Fruit fly (Drosophila melanogaster) whole organism, prepupa: ENCODE results near the gene Oatp33Ea.

ENCODE experiments used
- Blimp-1 ChIP-seq: fragments of 200-800 bp; sonication (Bioruptor generic); optimal IDR thresholded peaks from 3 replicates; lab custom pipeline; 2017; ENCODE audit warnings: missing biosample characterization, missing genetic modification characterization, mild to moderate bottlenecking, moderate library complexity, missing genetic modification reagents
- CG10631 ChIP-seq: fragments of 200-800 bp; sonication (Bioruptor generic); optimal IDR thresholded peaks from 2 replicates; lab custom pipeline; 2016; ENCODE audit warnings: missing biosample characterization, missing genetic modification characterization
- CG11762 ChIP-seq: fragments of 200-800 bp; sonication (Bioruptor generic); optimal IDR thresholded peaks from 3 replicates; lab custom pipeline; 2016; ENCODE audit warnings: missing biosample characterization, missing genetic modification characterization; ENCODE audit not compliant: insufficient read depth
- CG11902 ChIP-seq: fragments of 200-800 bp; sonication (Bioruptor generic); optimal IDR thresholded peaks from 3 replicates; lab custom pipeline; 2016; ENCODE audit warnings: missing biosample characterization, missing genetic modification characterization
- Eip93F ChIP-seq: fragments of 200-800 bp; sonication (Bioruptor generic); optimal IDR thresholded peaks from 2 replicates; lab custom pipeline; 2016; ENCODE audit warnings: missing biosample characterization, mild to moderate bottlenecking, missing genetic modification characterization
- Hr38 ChIP-seq: sonication (Bioruptor generic); optimal IDR thresholded peaks from 2 replicates; lab custom pipeline; 2016; ENCODE audit warnings: missing biosample characterization, missing genetic modification characterization
- Lpt ChIP-seq: fragments of 200-800 bp; sonication (Bioruptor generic); optimal IDR thresholded peaks from 3 replicates; lab custom pipeline; 2016; ENCODE audit warnings: missing biosample characterization, missing genetic modification characterization
- Sox102F ChIP-seq: fragments of 200-800 bp; sonication (Bioruptor generic); optimal IDR thresholded peaks from 2 replicates; lab custom pipeline; 2016; ENCODE audit warnings: missing biosample characterization, mild to moderate bottlenecking, missing genetic modification characterization
- fd85E ChIP-seq: fragments of 200-800 bp; sonication (Bioruptor generic); optimal IDR thresholded peaks from 3 replicates; lab custom pipeline; 2016; ENCODE audit warnings: missing biosample characterization, missing genetic modification characterization
- topi ChIP-seq: fragments of 200-800 bp; sonication (Bioruptor generic); optimal IDR thresholded peaks from 3 replicates; lab custom pipeline; 2016; ENCODE audit warnings: missing biosample characterization, missing genetic modification characterization

DNA sequence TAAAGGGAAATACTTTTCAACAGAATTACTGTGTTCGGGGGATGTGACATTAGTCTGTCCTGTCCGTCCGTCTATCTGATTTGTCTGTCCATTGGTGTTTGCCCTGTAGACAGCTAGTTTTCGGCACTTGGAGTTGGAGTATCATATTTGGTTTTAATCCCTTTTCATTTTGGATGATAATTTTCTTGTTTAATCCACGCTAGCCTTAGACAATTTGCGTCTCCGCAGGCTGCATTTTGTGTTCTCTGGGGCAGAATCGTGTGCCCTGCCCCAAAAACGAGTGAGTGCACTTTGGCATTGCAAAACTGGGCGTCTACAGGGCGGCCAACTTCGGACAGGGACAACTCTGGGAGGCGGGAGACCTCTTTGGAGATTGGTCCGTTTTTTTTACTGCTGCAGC is 10.0 kb upstream of the Oatp33Ea start:
- no peak for TF ChIP-seq Hr38 (GFP tag; lab: Kevin White, UChicago)
- TF ChIP-seq fd85E, result no peak
- no peak for TF ChIP-seq CG10631 (GFP tag; lab: Kevin White, UChicago)
- TF ChIP-seq Lpt (GFP tag; lab: Kevin White, UChicago), result no peak
- no peak for TF ChIP-seq CG11902 (GFP tag; lab: Kevin White, UChicago)
- TF ChIP-seq Blimp-1 (GFP tag; lab: Kevin White, UChicago), result no peak
- no peak for TF ChIP-seq Sox102F (GFP tag; lab: Kevin White, UChicago)
- no peak for TF ChIP-seq CG11762 (GFP tag; lab: Kevin White, UChicago)
- no peak for TF ChIP-seq topi (GFP tag; lab: Kevin White, UChicago)
- TF ChIP-seq Eip93F (GFP tag; lab: Kevin White, UChicago), result no peak
